Fruit fly (Drosophila melanogaster) whole organism, embryonic: Measurements from ENCODE around the gene cindr.
A peak's percentile ranks its signal among the peaks of the same experiment; 100 is the strongest.

Experiments
- Ada2b ChIP-seq: fragments of 200-800 bp; sonication (Bioruptor generic); IDR thresholded peaks from 2 replicates; pipeline ENCODE4 v1.3.6; 2022; ENCODE audit warnings: missing biosample characterization, missing genetic modification characterization
- Antp ChIP-seq: fragments of 200-800 bp; sonication (Bioruptor generic); optimal IDR thresholded peaks from 3 replicates; lab custom pipeline; 2016; ENCODE audit warnings: missing biosample characterization, missing genetic modification characterization
- C15 ChIP-seq: fragments of 200-800 bp; sonication (Bioruptor generic); IDR thresholded peaks from 3 replicates; pipeline ENCODE4 v1.3.6; 2022; ENCODE audit warnings: missing biosample characterization, missing genetic modification characterization
- CG10209 ChIP-seq: fragments of 200-800 bp; sonication (Bioruptor generic); optimal IDR thresholded peaks from 3 replicates; lab custom pipeline; 2017; ENCODE audit warnings: missing biosample characterization, mild to moderate bottlenecking, missing genetic modification characterization, missing genetic modification reagents
- CG10431 ChIP-seq: fragments of 200-800 bp; sonication (Bioruptor generic); optimal IDR thresholded peaks from 3 replicates; lab custom pipeline; 2018; ENCODE audit warnings: missing biosample characterization, mild to moderate bottlenecking, missing genetic modification characterization
- CG10565 ChIP-seq: fragments of 200-800 bp; sonication (Bioruptor generic); optimal IDR thresholded peaks from 3 replicates; lab custom pipeline; 2016; ENCODE audit warnings: missing biosample characterization, mild to moderate bottlenecking, missing genetic modification characterization
- CG11456 ChIP-seq: fragments of 200-800 bp; sonication (Bioruptor generic); IDR thresholded peaks from 3 replicates; pipeline ENCODE4 v1.3.6; 2022; ENCODE audit warnings: missing biosample characterization, missing genetic modification characterization
- CG12071 ChIP-seq: fragments of 200-800 bp; sonication (Bioruptor generic); optimal IDR thresholded peaks from 3 replicates; lab custom pipeline; 2018; ENCODE audit warnings: missing biosample characterization, mild to moderate bottlenecking, missing genetic modification characterization
- CG12104 ChIP-seq: fragments of 200-800 bp; sonication (Bioruptor generic); optimal IDR thresholded peaks from 3 replicates; lab custom pipeline; 2016; ENCODE audit warnings: missing biosample characterization, missing genetic modification characterization
- CG12659 ChIP-seq: fragments of 200-800 bp; sonication (Bioruptor generic); optimal IDR thresholded peaks from 3 replicates; lab custom pipeline; 2017; ENCODE audit warnings: mild to moderate bottlenecking, missing biosample characterization, missing genetic modification reagents, missing genetic modification characterization
- CG12744 ChIP-seq: fragments of 200-800 bp; sonication (Bioruptor generic); optimal IDR thresholded peaks from 2 replicates; lab custom pipeline; 2016; ENCODE audit warnings: missing biosample characterization, missing genetic modification characterization
- CG14710 ChIP-seq: fragments of 200-800 bp; sonication (Bioruptor generic); optimal IDR thresholded peaks from 3 replicates; lab custom pipeline; 2019; ENCODE audit warnings: missing biosample characterization, mild to moderate bottlenecking, missing genetic modification characterization, moderate library complexity
- CG15514 ChIP-seq: fragments of 200-800 bp; sonication (Bioruptor generic); optimal IDR thresholded peaks from 3 replicates; lab custom pipeline; 2017; ENCODE audit warnings: missing biosample characterization, missing genetic modification characterization, mild to moderate bottlenecking, moderate library complexity, missing genetic modification reagents
- CG17186 ChIP-seq: fragments of 200-800 bp; sonication (Bioruptor generic); optimal IDR thresholded peaks from 3 replicates; lab custom pipeline; 2017; ENCODE audit warnings: missing biosample characterization, missing genetic modification reagents, missing genetic modification characterization
- CG17361 ChIP-seq: fragments of 200-800 bp; sonication (Bioruptor generic); IDR thresholded peaks from 3 replicates; pipeline ENCODE4 v1.3.6; 2022; ENCODE audit warnings: missing biosample characterization, missing genetic modification characterization
- CG18764 ChIP-seq: fragments of 200-800 bp; sonication (Bioruptor generic); optimal IDR thresholded peaks from 3 replicates; lab custom pipeline; 2016; ENCODE audit warnings: missing biosample characterization, missing genetic modification characterization
- CG2875 ChIP-seq: fragments of 200-800 bp; sonication (Bioruptor generic); optimal IDR thresholded peaks from 2 replicates; lab custom pipeline; 2017; ENCODE audit warnings: missing biosample characterization, mild to moderate bottlenecking, missing genetic modification characterization, missing genetic modification reagents
- CG3065 ChIP-seq: fragments of 200-800 bp; sonication (Bioruptor generic); optimal IDR thresholded peaks from 2 replicates; lab custom pipeline; 2016; ENCODE audit warnings: missing biosample characterization, missing genetic modification characterization
- CG3163 ChIP-seq: fragments of 200-800 bp; sonication (Bioruptor generic); optimal IDR thresholded peaks from 3 replicates; lab custom pipeline; 2016; ENCODE audit warnings: missing biosample characterization, missing genetic modification characterization
- CG33557 ChIP-seq: fragments of 200-800 bp; sonication (Bioruptor generic); optimal IDR thresholded peaks from 2 replicates; lab custom pipeline; 2019; ENCODE audit warnings: missing biosample characterization, mild to moderate bottlenecking, missing genetic modification characterization, moderate library complexity
- CG3847 ChIP-seq: fragments of 200-800 bp; sonication (Bioruptor generic); IDR thresholded peaks from 2 replicates; pipeline ENCODE4 v1.3.6; 2022; ENCODE audit warnings: missing biosample characterization, missing genetic modification characterization
- CG5953 ChIP-seq: fragments of 200-800 bp; sonication (Bioruptor generic); IDR thresholded peaks from 2 replicates; pipeline ENCODE4 v1.3.6; 2022; ENCODE audit warnings: missing biosample characterization, missing genetic modification characterization
- CG7372 ChIP-seq: fragments of 200-800 bp; sonication (Bioruptor generic); IDR thresholded peaks from 2 replicates; pipeline ENCODE4 v1.3.6; 2022; ENCODE audit warnings: missing biosample characterization, missing genetic modification characterization
- CG7928 ChIP-seq: fragments of 200-800 bp; sonication (Bioruptor generic); optimal IDR thresholded peaks from 2 replicates; lab custom pipeline; 2017; ENCODE audit warnings: missing biosample characterization, mild to moderate bottlenecking, missing genetic modification characterization
- CG9609 ChIP-seq: fragments of 200-800 bp; sonication (Bioruptor generic); optimal IDR thresholded peaks from 3 replicates; lab custom pipeline; 2016; ENCODE audit warnings: missing biosample characterization, missing genetic modification characterization
- CoRest ChIP-seq: fragments of 200-800 bp; sonication (Bioruptor generic); optimal IDR thresholded peaks from 3 replicates; lab custom pipeline; 2018; ENCODE audit warnings: missing biosample characterization, mild to moderate bottlenecking, missing genetic modification characterization, moderate library complexity
- Dad ChIP-seq: fragments of 200-800 bp; sonication (Bioruptor generic); optimal IDR thresholded peaks from 3 replicates; lab custom pipeline; 2016; ENCODE audit warnings: missing biosample characterization, missing genetic modification characterization
- Dfd ChIP-seq, 2 experiments: fragments of >200 bp; optimal IDR thresholded peaks; 2 replicates each; lab custom pipeline; 2017; ENCODE audit warnings: missing biosample characterization in 2 of 2, missing genetic modification characterization in 2 of 2
- Dref ChIP-seq: fragments of 200-800 bp; sonication (Bioruptor generic); IDR thresholded peaks from 2 replicates; pipeline ENCODE4 v1.3.6; 2022; ENCODE audit warnings: missing biosample characterization, missing genetic modification characterization
- Ets65A ChIP-seq: fragments of 200-800 bp; sonication (Bioruptor generic); peaks from one replicate; lab custom pipeline; 2016; ENCODE audit warnings: missing biosample characterization, missing genetic modification characterization
- Fer2 ChIP-seq: fragments of 200-800 bp; sonication (Bioruptor generic); optimal IDR thresholded peaks from 2 replicates; lab custom pipeline; 2018; ENCODE audit warnings: missing biosample characterization, mild to moderate bottlenecking, missing genetic modification characterization, moderate library complexity
- Gug ChIP-seq: fragments of 200-800 bp; sonication (Bioruptor generic); IDR thresholded peaks from 4 replicates; pipeline ENCODE4 v1.3.6; 2022; ENCODE audit warnings: missing biosample characterization, missing genetic modification characterization
- H2.0 ChIP-seq: fragments of 200-800 bp; sonication (Bioruptor generic); IDR thresholded peaks from 2 replicates; pipeline ENCODE4 v1.3.6; 2022; ENCODE audit warnings: missing biosample characterization, missing genetic modification characterization
- Hey ChIP-seq: fragments of 200-800 bp; sonication (Bioruptor generic); optimal IDR thresholded peaks from 3 replicates; lab custom pipeline; 2018; ENCODE audit warnings: missing biosample characterization, mild to moderate bottlenecking, missing genetic modification characterization
- Kr ChIP-seq: fragments of 200-800 bp; sonication (Bioruptor generic); optimal IDR thresholded peaks from 2 replicates; lab custom pipeline; 2017; ENCODE audit warnings: missing biosample characterization, mild to moderate bottlenecking, missing genetic modification characterization
- MBD-R2 ChIP-seq: fragments of 200-800 bp; sonication (Bioruptor generic); IDR thresholded peaks from 2 replicates; pipeline ENCODE4 v1.3.6; 2022; ENCODE audit warnings: missing biosample characterization, missing genetic modification characterization
- Mad ChIP-seq: fragments of 200-800 bp; sonication (Bioruptor generic); optimal IDR thresholded peaks from 2 replicates; lab custom pipeline; 2016; ENCODE audit warnings: missing biosample characterization, missing genetic modification characterization
- Pdp1 ChIP-seq, 2 experiments: fragments of 200-800 bp; sonication (Bioruptor generic); optimal IDR thresholded peaks; 3 replicates each; lab custom pipeline; 2016; ENCODE audit warnings: missing biosample characterization in 2 of 2, missing genetic modification characterization in 2 of 2, mild to moderate bottlenecking in 1 of 2, moderate library complexity in 1 of 2
- Sin3A ChIP-seq: fragments of >200 bp; optimal IDR thresholded peaks from 2 replicates; lab custom pipeline; 2018
- Sox100B ChIP-seq: fragments of 200-800 bp; sonication (Bioruptor generic); optimal IDR thresholded peaks from 3 replicates; lab custom pipeline; 2018; ENCODE audit warnings: missing biosample characterization, mild to moderate bottlenecking, missing genetic modification characterization
- Taf1 ChIP-seq: fragments of 200-800 bp; sonication (Bioruptor generic); IDR thresholded peaks from 2 replicates; pipeline ENCODE4 v1.3.6; 2022; ENCODE audit warnings: missing biosample characterization, missing genetic modification characterization
- al ChIP-seq: fragments of 200-800 bp; sonication (Bioruptor generic); IDR thresholded peaks from 2 replicates; pipeline ENCODE4 v1.3.6; 2022; ENCODE audit warnings: missing biosample characterization, missing genetic modification characterization
- ind ChIP-seq: fragments of 200-800 bp; sonication (Bioruptor generic); optimal IDR thresholded peaks from 3 replicates; lab custom pipeline; 2016; ENCODE audit warnings: missing biosample characterization, missing genetic modification characterization
- kni ChIP-seq: fragments of 200-800 bp; sonication (Bioruptor generic); optimal IDR thresholded peaks from 3 replicates; lab custom pipeline; 2017; ENCODE audit warnings: mild to moderate bottlenecking, missing biosample characterization, missing genetic modification reagents, missing genetic modification characterization
- lov ChIP-seq, 2 experiments: fragments of 200-800 bp in 1 of 2; fragments of >200 bp in 1 of 2; sonication (Bioruptor generic) in 1 of 2; IDR thresholded peaks in 1 of 2; optimal IDR thresholded peaks in 1 of 2; 2 replicates in 1 of 2; 3 replicates in 1 of 2; pipeline versions ENCODE4 v1.3.6 to Lab custom; 2017 to 2022; ENCODE audit warnings: missing biosample characterization in 1 of 2, missing genetic modification characterization in 1 of 2
- otp ChIP-seq: fragments of 200-800 bp; sonication (Bioruptor generic); IDR thresholded peaks from 3 replicates; pipeline ENCODE4, ENCODE4 v1.3.6; 2022; ENCODE audit warnings: missing biosample characterization, missing genetic modification characterization
- phol ChIP-seq: fragments of 200-800 bp; sonication (Bioruptor generic); optimal IDR thresholded peaks from 3 replicates; lab custom pipeline; 2018; ENCODE audit warnings: missing biosample characterization, mild to moderate bottlenecking, missing genetic modification characterization, moderate library complexity
- pum ChIP-seq: fragments of 200-800 bp; sonication (Bioruptor generic); optimal IDR thresholded peaks from 2 replicates; lab custom pipeline; 2016; ENCODE audit warnings: missing biosample characterization, missing genetic modification characterization
- schlank ChIP-seq: fragments of 200-800 bp; sonication (Bioruptor generic); optimal IDR thresholded peaks from 2 replicates; lab custom pipeline; 2018; ENCODE audit warnings: missing biosample characterization, mild to moderate bottlenecking, missing genetic modification characterization
- sqz ChIP-seq: fragments of 200-800 bp; sonication (Bioruptor generic); optimal IDR thresholded peaks from 3 replicates; lab custom pipeline; 2018; ENCODE audit warnings: missing biosample characterization, mild to moderate bottlenecking, missing genetic modification characterization
- wdn ChIP-seq: fragments of 200-800 bp; sonication (Bioruptor generic); IDR thresholded peaks from 2 replicates; pipeline ENCODE4 v1.3.6; 2022; ENCODE audit warnings: missing biosample characterization, missing genetic modification characterization

The cindr gene

dm6 chr3R:30813903-30814339 lies 5.5 kb downstream of the cindr start (continued):
- TF ChIP-seq CG7928 (GFP tag; lab: Kevin White, UChicago) (peak; percentile 19), Sin3A (lab: Kevin White, UChicago) (no peak), CG3847 (GFP tag; lab: Robert Waterston, UW) (peak; percentile 76), CG12744 (GFP tag; lab: Kevin White, UChicago) (peak; percentile 75), otp (GFP tag; lab: Robert Waterston, UW) (peak; percentile 88; the same call in 2 of the 3 replicates), CG18764 (GFP tag; lab: Kevin White, UChicago) (peak; percentile 79), Ets65A (peak; percentile 92), Mad (GFP tag; lab: Kevin White, UChicago) (peak; percentile 68), CG9609 (GFP tag; lab: Kevin White, UChicago) (peak; percentile 75), lov (optimal IDR thresholded peaks at IDR 0.05; lab: Kevin White, UChicago) (no peak), lov (GFP tag; IDR thresholded peaks at IDR 0.05; lab: Robert Waterston, UW) (peak; percentile 79; the same call in 1 of the 3 replicates), Taf1 (peak; percentile 38; the same call in 1 of the 2 replicates), CG10209 (GFP tag; lab: Kevin White, UChicago) (peak; percentile 82), Pdp1 (GFP tag; optimal IDR thresholded peaks at IDR 0.05; lab: Kevin White, UChicago) (peak; percentile 77 to 80), CoRest (tag; lab: Kevin White, UChicago) (peak; percentile 77), phol (tag; lab: Kevin White, UChicago) (peak; percentile 90), CG17361 (GFP tag; lab: Robert Waterston, UW) (peak; percentile 91), CG3163 (GFP tag; lab: Kevin White, UChicago) (peak; percentile 55), CG11456 (GFP tag; lab: Robert Waterston, UW) (peak; percentile 64; the same call in 1 of the 3 replicates), CG2875 (GFP tag; lab: Kevin White, UChicago) (peak; percentile 82), Sox100B (GFP tag; lab: Kevin White, UChicago) (peak; percentile 86), Hey (tag; lab: Kevin White, UChicago) (no peak), Ada2b (GFP tag; lab: Robert Waterston, UW) (peak; percentile 92), Dref (GFP tag; lab: Robert Waterston, UW) (no peak), MBD-R2 (0 out of 2 replicates have a peak, but pooled peaks have one; percentile 27), ind (GFP tag; lab: Kevin White, UChicago) (peak; percentile 86), Kr (GFP tag; lab: Kevin White, UChicago) (no peak), CG17186 (no peak), Fer2 (tag; lab: Kevin White, UChicago) (peak; percentile 47), wdn (GFP tag; lab: Robert Waterston, UW) (peak; percentile 70), CG14710 (tag; lab: Kevin White, UChicago) (peak; percentile 85), al (peak; percentile 63), Antp (GFP tag; lab: Kevin White, UChicago) (peak; percentile 82), schlank (no peak), CG15514 (GFP tag; lab: Kevin White, UChicago) (peak; percentile 73), CG10431 (GFP tag; lab: Kevin White, UChicago) (no peak), C15 (GFP tag; lab: Robert Waterston, UW) (peak; percentile 68; the same call in 2 of the 3 replicates), CG7372 (GFP tag; lab: Robert Waterston, UW) (peak; percentile 87), H2.0 (GFP tag; lab: Robert Waterston, UW) (peak; percentile 71), Gug (GFP tag; lab: Robert Waterston, UW) (peak; percentile 68), CG5953 (GFP tag; lab: Robert Waterston, UW) (peak; percentile 64), pum (GFP tag; lab: Kevin White, UChicago) (peak; percentile 82), sqz (GFP tag; lab: Kevin White, UChicago) (peak; percentile 65), Dad (GFP tag; lab: Kevin White, UChicago) (peak; percentile 69), kni (peak; percentile 86), CG12104 (GFP tag; lab: Kevin White, UChicago) (peak; percentile 79), CG3065 (peak; percentile 62), CG12659 (peak; percentile 78), CG33557 (peak; percentile 29), Dfd (GFP tag; optimal IDR thresholded peaks at IDR 0.05; lab: Kevin White, UChicago) (no peak), CG10565 (peak; percentile 9), CG12071 (GFP tag; lab: Kevin White, UChicago) (peak; percentile 83)
